Worm (Caenorhabditis elegans): ENCODE measurements around the gene pis-1.

- TF ChIP-seq pha-4 (tag; optimal IDR thresholded peaks at IDR 0.05): no peak
- TF ChIP-seq nhr-11 (tag; optimal IDR thresholded peaks at IDR 0.05): no peak
- TF ChIP-seq eyg-1 (tag; optimal IDR thresholded peaks at IDR 0.05): no peak
- TF ChIP-seq pros-1 (tag; optimal IDR thresholded peaks at IDR 0.05): no peak
- no peak for TF ChIP-seq F13H6.1 (tag; optimal IDR thresholded peaks at IDR 0.05)
- no peak for TF ChIP-seq ceh-14 (tag; optimal IDR thresholded peaks at IDR 0.05)
- TF ChIP-seq ama-1 (optimal IDR thresholded peaks at IDR 0.05): no peak
- no peak for TF ChIP-seq C08G9.2 (tag; optimal IDR thresholded peaks at IDR 0.05)
- TF ChIP-seq C38D4.7 (GFP tag; optimal IDR thresholded peaks at IDR 0.05): no peak
- no peak for TF ChIP-seq ref-2 (tag; optimal IDR thresholded peaks at IDR 0.05)
- no peak for TF ChIP-seq ceh-9 (tag; optimal IDR thresholded peaks at IDR 0.05)
Observed at ce11 chrIV:9796494-9796893, at the start of gene pis-1.
